Worm (Caenorhabditis elegans) whole organism, midembryonic: ENCODE data around the gene pgp-7.

Experiments
- T22C8.4 ChIP-seq: fragments of 200-800 bp; sonication (Bioruptor generic); IDR thresholded peaks from 2 replicates; pipeline ENCODE4 v1.3.6; 2022; ENCODE audit warnings: missing genetic modification characterization, missing compliant biosample characterization
- cog-1 ChIP-seq: sonication (generic microtip); optimal IDR thresholded peaks from 2 replicates; lab custom pipeline; 2016; ENCODE audit warnings: missing genetic modification characterization, missing compliant biosample characterization
- flt-1 ChIP-seq: fragments of 200-800 bp; sonication (Bioruptor generic); IDR thresholded peaks from 2 replicates; pipeline ENCODE4 v1.3.6; 2022; ENCODE audit warnings: missing genetic modification characterization, missing compliant biosample characterization
- med-1 ChIP-seq: sonication (generic microtip); optimal IDR thresholded peaks from 2 replicates; lab custom pipeline; 2017; ENCODE audit warnings: missing genetic modification characterization, mild to moderate bottlenecking, missing compliant biosample characterization, antibody characterized with exemption, missing genetic modification reagents; ENCODE audit not compliant: insufficient read depth
- ref-1 ChIP-seq: fragments of 200-800 bp; sonication (Bioruptor generic); conservative IDR thresholded peaks from 2 replicates; pipeline ENCODE4 v1.3.6; 2022; ENCODE audit warnings: missing genetic modification reagents, missing genetic modification characterization, missing compliant biosample characterization
- tab-1 ChIP-seq: fragments of 200-800 bp; sonication (Bioruptor generic); IDR thresholded peaks from 2 replicates; pipeline ENCODE4 v1.3.6; 2022; ENCODE audit warnings: missing genetic modification characterization, missing compliant biosample characterization
- ztf-23 ChIP-seq: fragments of 200-800 bp; sonication (Bioruptor generic); IDR thresholded peaks from 2 replicates; pipeline ENCODE4 v1.3.6; 2022; ENCODE audit warnings: missing genetic modification reagents, missing genetic modification characterization, missing compliant biosample characterization
- ztf-29 ChIP-seq: fragments of 200-800 bp; sonication (Bioruptor generic); IDR thresholded peaks from 2 replicates; pipeline ENCODE4 v1.3.6; 2022; ENCODE audit warnings: missing genetic modification reagents, missing genetic modification characterization, missing compliant biosample characterization

- TF ChIP-seq flt-1 (no peak), cog-1 (tag; lab: Kevin White, UChicago) (no peak), ztf-23 (GFP tag; lab: Robert Waterston, UW) (no peak), T22C8.4 (GFP tag; lab: Robert Waterston, UW) (no peak), med-1 (GFP tag; lab: Kevin White, UChicago) (no peak), ztf-29 (GFP tag; lab: Robert Waterston, UW) (no peak), tab-1 (GFP tag; lab: Robert Waterston, UW) (no peak), ref-1 (GFP tag; lab: Robert Waterston, UW) (no peak)
Observed at ce11 chrX:10859211-10859610, 10.8 kb downstream of the pgp-7 start, which contains the start of gene pgp-5.
